Fruit fly (Drosophila melanogaster): ENCODE results near the gene CG13912.

CG13912 gene

dm6 chr3L:1195202-1195601, 5.8 kb downstream of the CG13912 start, which contains the start of gene LysX:
LysX (minus strand) TSS chr3L:1195302.
- no peak for TF ChIP-seq Hr96 (GFP tag; optimal IDR thresholded peaks at IDR 0.05)
- TF ChIP-seq CG11617 (GFP tag; optimal IDR thresholded peaks at IDR 0.05) = no peak
- no peak for TF ChIP-seq pad (GFP tag; optimal IDR thresholded peaks at IDR 0.05)
- no peak for TF ChIP-seq CG5204 (GFP tag; optimal IDR thresholded peaks at IDR 0.05)
- TF ChIP-seq cic (GFP tag; optimal IDR thresholded peaks at IDR 0.05) = no peak
- TF ChIP-seq tj (GFP tag; optimal IDR thresholded peaks at IDR 0.05) = no peak
- TF ChIP-seq Mnt (GFP tag; optimal IDR thresholded peaks at IDR 0.05) = no peak
- no peak for TF ChIP-seq CG7101 (tag; optimal IDR thresholded peaks at IDR 0.05)
- no peak for TF ChIP-seq Clk (GFP tag; optimal IDR thresholded peaks at IDR 0.05)
- TF ChIP-seq cnc (optimal IDR thresholded peaks at IDR 0.05) = no peak
- no peak for TF ChIP-seq CG14711 (tag; optimal IDR thresholded peaks at IDR 0.05)
- no peak for TF ChIP-seq CG1620 (GFP tag; optimal IDR thresholded peaks at IDR 0.05)
- TF ChIP-seq toe (GFP tag; optimal IDR thresholded peaks at IDR 0.05) = no peak
- no peak for TF ChIP-seq CG33017 (tag; optimal IDR thresholded peaks at IDR 0.05)
- TF ChIP-seq CG12768 (GFP tag; optimal IDR thresholded peaks at IDR 0.05) = no peak
- no peak for TF ChIP-seq ovo (GFP tag; optimal IDR thresholded peaks at IDR 0.05)
- TF ChIP-seq kay (GFP tag; ENCODE audit: borderline replicate concordance) = no peak
- TF ChIP-seq CG7045 (GFP tag; optimal IDR thresholded peaks at IDR 0.05) = no peak

- TF ChIP-seq toe (GFP tag; optimal IDR thresholded peaks at IDR 0.05) (peak; percentile 28), CG7045 (GFP tag; optimal IDR thresholded peaks at IDR 0.05) (no peak)
These were observed 6.6 kb downstream of the CG13912 start, which contains the start of gene Aplip1 for dm6 chr3L:1195868-1196552. Aplip1 (plus strand) TSS chr3L:1196317.

- no peak for TF ChIP-seq bab1 (GFP tag; optimal IDR thresholded peaks at IDR 0.05)
- TF ChIP-seq kay (GFP tag; ENCODE audit: borderline replicate concordance) = no peak
- no peak for TF ChIP-seq CG33017 (tag; optimal IDR thresholded peaks at IDR 0.05)
- TF ChIP-seq CG12768 (GFP tag; optimal IDR thresholded peaks at IDR 0.05) = no peak
- TF ChIP-seq CG1620 (GFP tag; optimal IDR thresholded peaks at IDR 0.05) = no peak
- TF ChIP-seq cnc (optimal IDR thresholded peaks at IDR 0.05) = no peak
- TF ChIP-seq tj (GFP tag; optimal IDR thresholded peaks at IDR 0.05) = no peak
These were observed 11.1 kb downstream of the CG13912 start, which contains the start of gene mwh for dm6 chr3L:1200357-1201051. mwh (plus strand) TSS chr3L:1200786.

dm6 chr3L:1202588-1203195, 13.3 kb downstream of the CG13912 start, which contains the start of gene meep:
meep (minus strand) TSS chr3L:1203036.
- TF ChIP-seq ovo (GFP tag; optimal IDR thresholded peaks at IDR 0.05) (no peak), cic (GFP tag; optimal IDR thresholded peaks at IDR 0.05) (peak; percentile 51), tj (GFP tag; optimal IDR thresholded peaks at IDR 0.05) (no peak)

- TF ChIP-seq toe (GFP tag; optimal IDR thresholded peaks at IDR 0.05) = no peak
- TF ChIP-seq CG7045 (GFP tag; optimal IDR thresholded peaks at IDR 0.05) = no peak
- TF ChIP-seq tj (GFP tag; optimal IDR thresholded peaks at IDR 0.05) = no peak
- TF ChIP-seq CG5204 (GFP tag; optimal IDR thresholded peaks at IDR 0.05) = no peak
- TF ChIP-seq Crg-1 (GFP tag; optimal IDR thresholded peaks at IDR 0.05) = no peak
- TF ChIP-seq cic (GFP tag; optimal IDR thresholded peaks at IDR 0.05) = no peak
- TF ChIP-seq cnc (optimal IDR thresholded peaks at IDR 0.05) = no peak
- TF ChIP-seq kay (GFP tag; ENCODE audit: borderline replicate concordance) = no peak
- no peak for TF ChIP-seq pad (GFP tag; optimal IDR thresholded peaks at IDR 0.05)
- TF ChIP-seq ovo (GFP tag; optimal IDR thresholded peaks at IDR 0.05) = no peak
- no peak for TF ChIP-seq Hr96 (GFP tag; optimal IDR thresholded peaks at IDR 0.05)
- no peak for TF ChIP-seq Clk (GFP tag; optimal IDR thresholded peaks at IDR 0.05)
- TF ChIP-seq CG1620 (GFP tag; optimal IDR thresholded peaks at IDR 0.05) = no peak
- no peak for TF ChIP-seq CG7101 (tag; optimal IDR thresholded peaks at IDR 0.05)
- no peak for TF ChIP-seq CG14711 (tag; optimal IDR thresholded peaks at IDR 0.05)
- TF ChIP-seq Mnt (GFP tag; optimal IDR thresholded peaks at IDR 0.05) = no peak
- TF ChIP-seq CG11617 (GFP tag; optimal IDR thresholded peaks at IDR 0.05) = no peak
- no peak for TF ChIP-seq CG33017 (tag; optimal IDR thresholded peaks at IDR 0.05)
- no peak for TF ChIP-seq bab1 (GFP tag; optimal IDR thresholded peaks at IDR 0.05)
- TF ChIP-seq CG12768 (GFP tag; optimal IDR thresholded peaks at IDR 0.05) = no peak
These were observed 14.6 kb downstream of the CG13912 start for dm6 chr3L:1203855-1204431.
